Fruit fly (Drosophila melanogaster): ENCODE measurements around the gene CG10958.

dm6 chrX:8092893-8093721 is 39.0 kb upstream of the CG10958 start:
- TF ChIP-seq CG8478 (optimal IDR thresholded peaks at IDR 0.05) (no peak), CTCF (optimal IDR thresholded peaks at IDR 0.05) (no peak)

Data from S2 (cell line).